Fruit fly (Drosophila melanogaster) whole organism, wandering third instar larva: ENCODE data around the gene Cpr67Fb.

Experiments used
- CG32264 ChIP-seq: fragments of 200-800 bp; sonication (Bioruptor generic); optimal IDR thresholded peaks from 2 replicates; lab custom pipeline; 2016; ENCODE audit warnings: missing biosample characterization, missing genetic modification characterization
- CG9705 ChIP-seq: fragments of 200-800 bp; sonication (Bioruptor generic); optimal IDR thresholded peaks from 2 replicates; lab custom pipeline; 2018; ENCODE audit warnings: missing biosample characterization, mild to moderate bottlenecking, missing genetic modification characterization
- CrebA ChIP-seq: fragments of 200-800 bp; sonication (Bioruptor generic); optimal IDR thresholded peaks from 2 replicates; lab custom pipeline; 2016; ENCODE audit warnings: missing biosample characterization, mild to moderate bottlenecking, missing genetic modification characterization, borderline replicate concordance
- Dfd ChIP-seq: fragments of >200 bp; optimal IDR thresholded peaks from 2 replicates; lab custom pipeline; 2017; ENCODE audit warnings: missing biosample characterization, missing genetic modification characterization
- Dif ChIP-seq: fragments of 200-275, 200-300 bp; sonication (Bioruptor generic); optimal IDR thresholded peaks from 2 replicates; lab custom pipeline; 2018; ENCODE audit warnings: missing biosample characterization, missing genetic modification characterization; ENCODE audit not compliant: partially characterized antibody
- GATAd ChIP-seq: sonication (Bioruptor generic); optimal IDR thresholded peaks from 2 replicates; lab custom pipeline; 2016; ENCODE audit warnings: missing biosample characterization, missing genetic modification characterization
- HLH106 ChIP-seq: fragments of 200-800 bp; optimal IDR thresholded peaks from 3 replicates; lab custom pipeline; 2019; ENCODE audit warnings: missing biosample characterization, mild to moderate bottlenecking, missing genetic modification characterization, moderate library complexity
- Hnf4 ChIP-seq: fragments of 200-800 bp; sonication (Bioruptor generic); optimal IDR thresholded peaks from 2 replicates; lab custom pipeline; 2016; ENCODE audit warnings: missing biosample characterization, mild to moderate bottlenecking, missing genetic modification characterization
- Hr78 ChIP-seq: fragments of >200 bp; optimal IDR thresholded peaks from 2 replicates; lab custom pipeline; 2017; ENCODE audit warnings: missing biosample characterization, missing genetic modification characterization
- Jra ChIP-seq: sonication (Bioruptor generic); optimal IDR thresholded peaks from 2 replicates; lab custom pipeline; 2016; ENCODE audit warnings: missing biosample characterization, missing genetic modification characterization
- Mio ChIP-seq: sonication (Bioruptor generic); optimal IDR thresholded peaks from 2 replicates; lab custom pipeline; 2016; ENCODE audit warnings: missing biosample characterization, missing genetic modification characterization
- N ChIP-seq: fragments of >200 bp; optimal IDR thresholded peaks from 2 replicates; lab custom pipeline; 2018; ENCODE audit warnings: missing biosample characterization, missing external identifiers, missing genetic modification characterization
- OdsH ChIP-seq: fragments of 200-800 bp; sonication (Bioruptor generic); optimal IDR thresholded peaks from 2 replicates; lab custom pipeline; 2016; ENCODE audit warnings: missing biosample characterization, mild to moderate bottlenecking, missing genetic modification characterization
- Rel ChIP-seq, 2 experiments: fragments of 200-800 bp; sonication (Bioruptor generic) in 1 of 2; optimal IDR thresholded peaks; 2 replicates in 1 of 2; 3 replicates in 1 of 2; lab custom pipeline; 2016 to 2019; ENCODE audit warnings: mild to moderate bottlenecking in 2 of 2, missing biosample characterization in 2 of 2, missing genetic modification characterization in 2 of 2, moderate library complexity in 1 of 2
- Sp1 ChIP-seq: fragments of 200-800 bp; sonication (Bioruptor generic); optimal IDR thresholded peaks from 3 replicates; lab custom pipeline; 2019; ENCODE audit warnings: missing biosample characterization, mild to moderate bottlenecking, missing genetic modification characterization, moderate library complexity
- br ChIP-seq: fragments of 200-800 bp; sonication (Bioruptor generic); optimal IDR thresholded peaks from 2 replicates; lab custom pipeline; 2016; ENCODE audit warnings: missing biosample characterization, missing genetic modification characterization
- dmrt93B ChIP-seq: fragments of 200-800 bp; sonication (Bioruptor generic); optimal IDR thresholded peaks from 2 replicates; lab custom pipeline; 2018; ENCODE audit warnings: missing biosample characterization, mild to moderate bottlenecking, missing genetic modification characterization
- dsf ChIP-seq: sonication (Bioruptor generic); optimal IDR thresholded peaks from 2 replicates; lab custom pipeline; 2016; ENCODE audit warnings: missing biosample characterization, missing genetic modification characterization, borderline replicate concordance
- ey ChIP-seq: fragments of 200-800 bp; sonication (Bioruptor generic); optimal IDR thresholded peaks from 2 replicates; lab custom pipeline; 2016; ENCODE audit warnings: missing biosample characterization, missing genetic modification characterization
- foxo ChIP-seq, 2 experiments: fragments of 200-800 bp; sonication (Bioruptor generic); optimal IDR thresholded peaks; 2 replicates in 1 of 2; 3 replicates in 1 of 2; lab custom pipeline; 2016 to 2017; ENCODE audit warnings: missing biosample characterization in 2 of 2, missing genetic modification characterization in 2 of 2
- fru ChIP-seq: fragments of 200-800 bp; sonication (Bioruptor generic); optimal IDR thresholded peaks from 3 replicates; lab custom pipeline; 2016; ENCODE audit warnings: missing biosample characterization, mild to moderate bottlenecking, missing genetic modification characterization
- h ChIP-seq: fragments of 200-800 bp; sonication (Bioruptor generic); optimal IDR thresholded peaks from 3 replicates; lab custom pipeline; 2016; ENCODE audit warnings: missing biosample characterization, mild to moderate bottlenecking, missing genetic modification characterization
- jim ChIP-seq: fragments of 175-275, 200-325 bp; sonication (Bioruptor generic); optimal IDR thresholded peaks from 2 replicates; lab custom pipeline; 2016; ENCODE audit warnings: missing biosample characterization, mild to moderate bottlenecking, missing genetic modification characterization
- lola ChIP-seq: fragments of >200 bp; optimal IDR thresholded peaks from 2 replicates; lab custom pipeline; 2017; ENCODE audit warnings: missing biosample characterization, missing genetic modification characterization
- pan ChIP-seq: fragments of >200 bp; optimal IDR thresholded peaks from 2 replicates; lab custom pipeline; 2017
- psq ChIP-seq: fragments of 200-800 bp; sonication (Bioruptor generic); optimal IDR thresholded peaks from 3 replicates; lab custom pipeline; 2017; ENCODE audit warnings: missing biosample characterization, mild to moderate bottlenecking, missing genetic modification characterization, moderate library complexity
- rgr ChIP-seq: fragments of 200-800 bp; sonication (Bioruptor generic); optimal IDR thresholded peaks from 3 replicates; lab custom pipeline; 2016; ENCODE audit warnings: missing biosample characterization, mild to moderate bottlenecking, missing genetic modification characterization
- sage ChIP-seq: fragments of 200-800 bp; sonication (Bioruptor generic); optimal IDR thresholded peaks from 2 replicates; lab custom pipeline; 2016; ENCODE audit warnings: missing biosample characterization, mild to moderate bottlenecking, missing genetic modification characterization
- sv ChIP-seq: fragments of 200-800 bp; sonication (Bioruptor generic); optimal IDR thresholded peaks from 3 replicates; lab custom pipeline; 2016; ENCODE audit warnings: missing biosample characterization, missing genetic modification characterization
- tai ChIP-seq: sonication (Bioruptor generic); optimal IDR thresholded peaks from 2 replicates; lab custom pipeline; 2016; ENCODE audit warnings: missing biosample characterization, missing genetic modification characterization
- woc ChIP-seq: sonication (Bioruptor generic); optimal IDR thresholded peaks from 2 replicates; lab custom pipeline; 2016; ENCODE audit warnings: missing biosample characterization, mild to moderate bottlenecking, missing genetic modification characterization

Gene Cpr67Fb

DNA sequence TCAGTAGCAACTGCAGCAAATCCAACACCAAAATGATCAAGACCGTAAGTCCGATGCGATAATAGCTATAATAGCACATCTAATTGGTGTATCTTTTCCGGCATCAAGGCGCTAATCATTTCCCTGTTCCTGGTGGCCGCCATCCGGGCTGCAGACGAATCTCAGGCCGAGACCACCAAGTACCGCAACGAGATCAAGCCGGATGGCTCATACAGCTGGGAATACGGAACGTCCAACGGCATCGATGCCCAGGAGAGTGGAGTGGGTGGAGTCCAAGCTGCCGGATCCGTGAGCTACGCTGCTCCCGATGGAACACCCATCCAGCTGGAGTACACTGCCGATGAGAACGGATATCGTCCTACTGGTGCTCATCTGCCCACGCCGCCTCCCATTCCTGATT is at the start of gene Cpr67Fb:
Gene Cpr67Fb (plus strand): TSS at position 15 of the 400 bp plus-strand sequence.
- no peak for TF ChIP-seq Hr78
- no peak for TF ChIP-seq sage (GFP tag; lab: Kevin White, UChicago)
- TF ChIP-seq sv (GFP tag; lab: Kevin White, UChicago): no peak
- TF ChIP-seq rgr (GFP tag; lab: Kevin White, UChicago): no peak
- no peak for TF ChIP-seq HLH106 (tag; lab: Kevin White, UChicago)
- no peak for TF ChIP-seq foxo (GFP tag; optimal IDR thresholded peaks at IDR 0.05; lab: Kevin White, UChicago)
- TF ChIP-seq lola (GFP tag; lab: Kevin White, UChicago): no peak
- TF ChIP-seq tai (GFP tag; lab: Kevin White, UChicago): no peak
- no peak for TF ChIP-seq Mio (GFP tag; lab: Kevin White, UChicago)
- TF ChIP-seq h (GFP tag; lab: Kevin White, UChicago): no peak
- no peak for TF ChIP-seq ey (GFP tag; lab: Kevin White, UChicago)
- no peak for TF ChIP-seq Rel (GFP tag; optimal IDR thresholded peaks at IDR 0.05; lab: Kevin White, UChicago)
- TF ChIP-seq Rel (tag; optimal IDR thresholded peaks at IDR 0.05; lab: Kevin White, UChicago): no peak
- no peak for TF ChIP-seq jim (GFP tag; lab: Kevin White, UChicago)
- no peak for TF ChIP-seq OdsH
- TF ChIP-seq CrebA (GFP tag; lab: Kevin White, UChicago): no peak
- TF ChIP-seq CG32264 (GFP tag; lab: Kevin White, UChicago): no peak

DNA sequence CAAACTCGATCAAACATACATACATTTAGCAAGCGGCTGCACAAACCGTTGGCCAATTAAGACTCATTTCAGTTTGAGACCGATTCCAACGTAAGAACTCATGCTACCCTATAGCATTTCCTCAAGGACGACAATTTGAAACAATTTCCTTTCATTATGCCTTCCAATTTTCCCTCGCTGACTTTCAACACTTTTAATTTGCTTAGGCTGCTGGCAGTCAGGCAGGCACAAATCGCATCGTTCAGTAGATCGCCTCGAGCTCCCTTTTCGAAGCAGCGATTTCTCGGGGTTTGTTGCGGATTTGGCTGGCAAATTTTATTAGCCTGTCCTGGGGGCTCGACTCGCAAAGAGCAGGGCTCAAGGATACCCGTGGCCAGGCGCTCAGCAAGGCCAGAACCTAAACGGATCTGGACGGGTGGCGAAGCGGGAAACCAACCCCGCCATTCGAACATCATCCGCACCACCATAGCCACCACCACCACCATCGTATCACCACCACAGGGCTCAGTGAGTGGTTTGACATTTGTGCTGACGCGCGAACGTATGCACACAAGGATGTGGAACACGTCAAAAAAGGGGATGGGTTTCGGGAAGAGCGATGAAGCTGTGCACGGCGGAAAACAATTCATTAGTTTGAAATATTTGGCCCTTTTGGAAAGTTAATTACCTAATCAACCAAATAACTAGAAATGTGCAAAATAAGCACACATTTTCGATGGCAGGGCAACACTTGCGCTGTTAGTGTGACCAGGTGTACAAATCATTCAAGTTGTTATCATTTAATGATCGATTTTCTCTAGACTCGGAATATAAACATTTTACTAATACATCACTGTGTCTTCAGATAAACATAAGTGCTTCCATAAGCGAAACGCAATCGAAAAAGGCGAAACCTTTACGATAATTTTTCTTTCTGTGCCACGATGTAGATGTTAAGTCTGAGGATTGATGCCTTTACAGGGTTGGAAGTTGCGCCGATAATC is 49.1 kb upstream of the Cpr67Fb start:
- TF ChIP-seq Hnf4 (GFP tag; lab: Kevin White, UChicago): no peak
- TF ChIP-seq Dif (GFP tag; lab: Kevin White, UChicago): peak; percentile 15
- peak; percentile 11 for TF ChIP-seq psq (GFP tag; lab: Kevin White, UChicago)
- peak; percentile 25 for TF ChIP-seq rgr (GFP tag; lab: Kevin White, UChicago)
- no peak for TF ChIP-seq CG9705
- TF ChIP-seq Hr78: no peak
- no peak for TF ChIP-seq lola (GFP tag; lab: Kevin White, UChicago)
- TF ChIP-seq sage (GFP tag; lab: Kevin White, UChicago): no peak
- no peak for TF ChIP-seq Dfd (GFP tag; lab: Kevin White, UChicago)
- TF ChIP-seq ey (GFP tag; lab: Kevin White, UChicago): peak; percentile 39
- no peak for TF ChIP-seq HLH106 (tag; lab: Kevin White, UChicago)
- TF ChIP-seq N (GFP tag; lab: Kevin White, UChicago): no peak
- no peak for TF ChIP-seq GATAd (GFP tag; lab: Kevin White, UChicago)
- no peak for TF ChIP-seq Jra (GFP tag; lab: Kevin White, UChicago)
- peak; percentile 45 for TF ChIP-seq woc (GFP tag; lab: Kevin White, UChicago)
- no peak for TF ChIP-seq br (GFP tag; lab: Kevin White, UChicago)
- TF ChIP-seq Sp1 (GFP tag; lab: Kevin White, UChicago): no peak
- no peak for TF ChIP-seq dmrt93B (GFP tag; lab: Kevin White, UChicago)
- TF ChIP-seq fru (GFP tag; lab: Kevin White, UChicago): peak; percentile 34
- peak in 1 of 2 experiments; percentile 52 for TF ChIP-seq foxo (GFP tag; optimal IDR thresholded peaks at IDR 0.05; lab: Kevin White, UChicago)
- no peak for TF ChIP-seq pan (lab: Kevin White, UChicago)
- TF ChIP-seq OdsH: peak; percentile 11
- TF ChIP-seq CG32264 (GFP tag; lab: Kevin White, UChicago): no peak
- TF ChIP-seq dsf (GFP tag; lab: Kevin White, UChicago): no peak

DNA sequence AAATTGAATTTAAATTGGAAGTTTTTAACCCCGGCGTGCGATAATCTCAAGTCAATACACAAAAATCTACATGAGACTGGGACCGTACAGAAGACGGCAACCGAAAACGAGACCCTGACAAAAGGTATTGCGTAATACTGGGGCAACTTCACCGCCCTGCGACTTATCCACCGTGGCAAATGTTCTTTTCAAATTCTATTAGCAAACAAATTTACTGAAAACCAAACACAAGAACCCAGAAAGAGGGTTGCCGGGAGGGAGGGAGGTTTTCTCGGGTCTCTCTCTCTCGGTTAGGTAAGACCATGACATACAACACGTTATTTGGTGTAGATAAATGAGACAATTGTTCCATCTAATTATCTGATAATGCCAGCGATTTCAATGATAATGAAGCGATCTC is 48.2 kb upstream of the Cpr67Fb start:
- TF ChIP-seq Mio (GFP tag; lab: Kevin White, UChicago): no peak
- TF ChIP-seq psq (GFP tag; lab: Kevin White, UChicago): no peak
